Worm (Caenorhabditis elegans): Measurements from ENCODE around the gene enu-3.1.

- TF ChIP-seq unc-130 (GFP tag; optimal IDR thresholded peaks at IDR 0.05) (no peak), aly-2 (tag; optimal IDR thresholded peaks at IDR 0.05) (no peak)
These were observed 34.9 kb downstream of the enu-3.1 start, which contains the start of gene cul-1 for ce11 chrIII:10470927-10471326.

Data from whole organism, L4 larva.